Worm (Caenorhabditis elegans): ENCODE data around the gene cth-2.

cth-2 gene

ce11 chrII:7057860-7058259 is at the start of gene cth-2:
TSS of gene cth-2 (minus strand) at chrII:7057960.
- no peak for TF ChIP-seq madf-9 (GFP tag; conservative IDR thresholded peaks at IDR 0.05)
- no peak for TF ChIP-seq nhr-48 (tag; optimal IDR thresholded peaks at IDR 0.05)
- no peak for TF ChIP-seq F49E8.2 (tag; optimal IDR thresholded peaks at IDR 0.05; ENCODE audit: borderline replicate concordance)
- TF ChIP-seq T26A8.4 (GFP tag; IDR thresholded peaks at IDR 0.05): no peak
- TF ChIP-seq nhr-28 (tag; optimal IDR thresholded peaks at IDR 0.05): peak; percentile 2
- TF ChIP-seq F26F4.8 (GFP tag; conservative IDR thresholded peaks at IDR 0.05): no peak
- TF ChIP-seq F44E2.7 (GFP tag; IDR thresholded peaks at IDR 0.05): no peak
- no peak for TF ChIP-seq ztf-7 (tag; optimal IDR thresholded peaks at IDR 0.05)
- TF ChIP-seq tra-1 (GFP tag; IDR thresholded peaks at IDR 0.05): no peak
- TF ChIP-seq ama-1 (optimal IDR thresholded peaks at IDR 0.05): peak; percentile 19
- no peak for TF ChIP-seq vab-7 (GFP tag; IDR thresholded peaks at IDR 0.05)
- TF ChIP-seq zfp-2 (tag; optimal IDR thresholded peaks at IDR 0.05): no peak
- no peak for TF ChIP-seq dmd-8 (GFP tag; IDR thresholded peaks at IDR 0.05)
- no peak for TF ChIP-seq fos-1 (tag; optimal IDR thresholded peaks at IDR 0.05)
- no peak for TF ChIP-seq daf-8 (GFP tag; IDR thresholded peaks at IDR 0.05)
- no peak for TF ChIP-seq nhr-111 (GFP tag; optimal IDR thresholded peaks at IDR 0.05)
- no peak for TF ChIP-seq ceh-82 (tag; optimal IDR thresholded peaks at IDR 0.05)
- TF ChIP-seq ceh-20 (GFP tag; IDR thresholded peaks at IDR 0.05): no peak
- peak; percentile 3 for TF ChIP-seq aha-1 (tag)
- TF ChIP-seq lim-7 (GFP tag; IDR thresholded peaks at IDR 0.05): no peak
- no peak for TF ChIP-seq dmd-9 (GFP tag; IDR thresholded peaks at IDR 0.05)
- no peak for TF ChIP-seq R02D3.7 (tag; optimal IDR thresholded peaks at IDR 0.05)
- TF ChIP-seq zip-2 (tag; optimal IDR thresholded peaks at IDR 0.05): no peak
- TF ChIP-seq lin-38 (GFP tag; IDR thresholded peaks at IDR 0.05): no peak
- no peak for TF ChIP-seq spr-1 (tag; optimal IDR thresholded peaks at IDR 0.05)
- no peak for TF ChIP-seq aly-2 (tag; optimal IDR thresholded peaks at IDR 0.05)
- TF ChIP-seq ZK546.5 (tag; optimal IDR thresholded peaks at IDR 0.05): no peak
- TF ChIP-seq php-3 (GFP tag; IDR thresholded peaks at IDR 0.05): no peak
- TF ChIP-seq attf-4 (tag; optimal IDR thresholded peaks at IDR 0.05): no peak
- TF ChIP-seq nhr-25 (tag; optimal IDR thresholded peaks at IDR 0.05; ENCODE audit: borderline replicate concordance, insufficient read depth): peak; percentile 24
- no peak for TF ChIP-seq Y5F2A.4 (GFP tag; optimal IDR thresholded peaks at IDR 0.05)
- TF ChIP-seq hlh-11 (tag; optimal IDR thresholded peaks at IDR 0.05): no peak
- TF ChIP-seq mxl-3 (GFP tag; optimal IDR thresholded peaks at IDR 0.05): peak; percentile 17
- no peak for TF ChIP-seq spr-3 (GFP tag; optimal IDR thresholded peaks at IDR 0.05)
- no peak for TF ChIP-seq egl-43 (GFP tag; IDR thresholded peaks at IDR 0.05)
- peak; percentile 32 for TF ChIP-seq dve-1 (tag; optimal IDR thresholded peaks at IDR 0.05; ENCODE audit: insufficient read depth)
- TF ChIP-seq nhr-237 (tag; optimal IDR thresholded peaks at IDR 0.05): no peak
- no peak for TF ChIP-seq ceh-32 (tag; optimal IDR thresholded peaks at IDR 0.05; ENCODE audit: poor library complexity)
- TF ChIP-seq nhr-77 (tag; optimal IDR thresholded peaks at IDR 0.05): no peak
- no peak for TF ChIP-seq pqm-1 (tag; optimal IDR thresholded peaks at IDR 0.05)
- no peak for TF ChIP-seq dpl-1 (GFP tag; optimal IDR thresholded peaks at IDR 0.05)
- TF ChIP-seq unc-62 (GFP tag; optimal IDR thresholded peaks at IDR 0.05 in 1 of 2): no peak
- TF ChIP-seq unc-62 (tag; optimal IDR thresholded peaks at IDR 0.05): no peak
- no peak for TF ChIP-seq lin-15B (tag; optimal IDR thresholded peaks at IDR 0.05)
- TF ChIP-seq lin-13 (GFP tag; optimal IDR thresholded peaks at IDR 0.05): no peak
- TF ChIP-seq dmd-6 (GFP tag; IDR thresholded peaks at IDR 0.05): 0 out of 2 replicates have a peak, but pooled peaks have one; percentile 6
- no peak for TF ChIP-seq egl-27 (tag; optimal IDR thresholded peaks at IDR 0.05)
- TF ChIP-seq saeg-2 (GFP tag; IDR thresholded peaks at IDR 0.05): no peak
- no peak for TF ChIP-seq nhr-41 (GFP tag; IDR thresholded peaks at IDR 0.05)
- TF ChIP-seq mxl-2 (GFP tag; conservative IDR thresholded peaks at IDR 0.05): no peak
- no peak for TF ChIP-seq ces-1 (GFP tag; optimal IDR thresholded peaks at IDR 0.05)
- TF ChIP-seq Y75B8A.6 (GFP tag; IDR thresholded peaks at IDR 0.05): no peak
- no peak for TF ChIP-seq mdt-29 (GFP tag; IDR thresholded peaks at IDR 0.05)

Data from whole organism, L4 larva.